Fruit fly (Drosophila melanogaster) ovary, adult (tissue): Measurements from ENCODE around the gene ImpE1.

Experiments used
- CG17801 ChIP-seq: fragments of 200-800 bp; optimal IDR thresholded peaks from 2 replicates; lab custom pipeline; 2019; ENCODE audit warnings: missing biosample characterization, mild to moderate bottlenecking, missing genetic modification characterization, moderate library complexity; ENCODE audit not compliant: partially characterized antibody

ImpE1 gene

dm6 chr3L:8440079-8440478 lies 67.9 kb downstream of the ImpE1 start:
- TF ChIP-seq CG17801: no peak
